Fruit fly (Drosophila melanogaster): ENCODE data around the gene Desat2.

- TF ChIP-seq svp (GFP tag) (peak; percentile 95), CG6854 (GFP tag; optimal IDR thresholded peaks at IDR 0.05) (no peak), vri (GFP tag; optimal IDR thresholded peaks at IDR 0.05) (no peak), Sox102F (GFP tag; optimal IDR thresholded peaks at IDR 0.05) (no peak), fkh (GFP tag; optimal IDR thresholded peaks at IDR 0.05) (no peak), Gug (GFP tag; IDR thresholded peaks at IDR 0.05) (no peak)
These were observed 9.4 kb downstream of the Desat2 start for dm6 chr3R:12445468-12445867.
